Worm (Caenorhabditis elegans) whole organism, L4 larva: Measurements from ENCODE around the gene T10D4.7.

ENCODE experiments used
- attf-4 ChIP-seq: sonication (generic microtip); optimal IDR thresholded peaks from 3 replicates; lab custom pipeline; 2017; ENCODE audit warnings: missing biosample characterization, missing genetic modification characterization
- duxl-1 ChIP-seq: sonication (generic microtip); optimal IDR thresholded peaks from 2 replicates; lab custom pipeline; 2016; ENCODE audit warnings: mild to moderate bottlenecking, missing genetic modification characterization, moderate library complexity, missing compliant biosample characterization; ENCODE audit not compliant: poor library complexity
- lsy-2 ChIP-seq, 2 experiments: fragments of 150-350 bp in 1 of 2; sonication (generic microtip) in 1 of 2; optimal IDR thresholded peaks; 2 replicates each; lab custom pipeline; 2014 to 2017; ENCODE audit warnings: missing biosample characterization in 2 of 2, missing genetic modification characterization in 2 of 2
- unc-62 ChIP-seq, 3 experiments: fragments of 150-350 bp in 1 of 3; sonication (generic microtip); optimal IDR thresholded peaks in 2 of 3; peaks in 1 of 3; 1 replicate in 1 of 3; 2 replicates in 2 of 3; lab custom pipeline; 2014 to 2017; ENCODE audit warnings: missing biosample characterization in 3 of 3, missing genetic modification characterization in 3 of 3, missing genetic modification reagents in 3 of 3, missing genotype in 1 of 3
- zag-1 ChIP-seq: fragments of 150-350 bp; optimal IDR thresholded peaks from 2 replicates; lab custom pipeline; 2014; ENCODE audit warnings: missing biosample characterization, missing genetic modification characterization

DNA sequence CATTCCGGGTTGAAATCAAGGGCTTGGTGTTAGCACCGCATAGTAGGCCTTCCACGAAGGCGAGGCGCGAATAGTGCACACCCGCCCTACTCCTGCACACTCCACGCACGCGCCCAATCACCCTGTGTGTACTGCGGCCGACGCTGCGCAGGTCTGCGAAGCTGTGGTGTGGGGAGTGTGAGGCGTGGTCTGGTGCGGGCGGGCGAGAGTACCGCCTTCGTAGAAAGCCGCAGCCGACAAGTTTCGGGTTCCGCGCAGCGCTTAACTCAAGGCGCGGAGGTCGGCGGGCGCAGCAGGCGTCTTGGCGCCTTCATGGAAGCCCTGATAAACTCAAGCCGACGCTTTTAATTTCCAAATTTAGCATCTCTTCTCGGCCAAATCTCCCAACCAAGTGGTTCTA lies 9.5 kb upstream of the T10D4.7 start:
- TF ChIP-seq duxl-1 (tag; lab: Kevin White, UChicago) = no peak
- TF ChIP-seq unc-62 (GFP tag; optimal IDR thresholded peaks at IDR 0.05 in 1 of 2; lab: Kevin White, UChicago) = no peak
- no peak for TF ChIP-seq unc-62 (tag; optimal IDR thresholded peaks at IDR 0.05; lab: Kevin White, UChicago)
- no peak for TF ChIP-seq lsy-2 (tag; optimal IDR thresholded peaks at IDR 0.05; lab: Kevin White, UChicago)
- TF ChIP-seq attf-4 (tag; lab: Kevin White, UChicago) = no peak
- no peak for TF ChIP-seq zag-1
